Worm (Caenorhabditis elegans) whole organism, late embryonic: Measurements from ENCODE around the gene ZK180.5.

ENCODE experiments used
- ceh-24 ChIP-seq: sonication (generic microtip); optimal IDR thresholded peaks from 2 replicates; lab custom pipeline; 2016; ENCODE audit warnings: mild to moderate bottlenecking, missing genetic modification characterization, missing compliant biosample characterization
- ets-4 ChIP-seq: sonication (generic microtip); optimal IDR thresholded peaks from 2 replicates; lab custom pipeline; 2016; ENCODE audit warnings: missing genetic modification characterization, missing compliant biosample characterization
- fkh-10 ChIP-seq: fragments of 150-350 bp; optimal IDR thresholded peaks from 2 replicates; lab custom pipeline; 2014; ENCODE audit warnings: missing biosample characterization, missing genetic modification reagents, missing genetic modification characterization
- nhr-11 ChIP-seq: fragments of 150-350 bp; optimal IDR thresholded peaks from 2 replicates; lab custom pipeline; 2014; ENCODE audit warnings: missing biosample characterization, missing genetic modification characterization
- pha-4 ChIP-seq: fragments of 150-350 bp; optimal IDR thresholded peaks from 2 replicates; lab custom pipeline; 2018; ENCODE audit warnings: missing biosample characterization, missing genetic modification reagents, missing genetic modification characterization
- sox-4 ChIP-seq: sonication (generic microtip); optimal IDR thresholded peaks from 2 replicates; lab custom pipeline; 2017; ENCODE audit warnings: mild to moderate bottlenecking, missing genetic modification characterization, inconsistent platforms, missing compliant biosample characterization

DNA sequence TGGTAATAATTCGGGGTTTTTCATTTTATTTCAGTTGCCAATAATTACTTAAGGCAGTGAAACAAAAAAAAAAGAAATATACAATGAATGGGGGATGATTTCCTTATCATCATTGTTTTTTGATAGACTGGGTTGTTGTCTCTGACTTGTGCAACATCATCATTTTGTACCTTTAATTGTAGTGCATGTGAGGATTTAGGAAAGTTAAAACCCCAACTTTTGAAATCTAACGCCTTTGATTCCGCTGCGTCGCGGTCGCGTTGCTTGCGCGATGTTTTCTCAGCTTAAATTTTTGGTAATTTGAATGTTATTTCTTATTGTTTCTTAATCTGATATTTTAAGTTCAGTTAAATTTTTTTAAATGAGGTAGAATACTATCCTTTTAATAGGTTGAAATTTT is 28.9 kb upstream of the ZK180.5 start, which contains the start of gene ZK185.5:
- TF ChIP-seq ets-4 (tag; lab: Kevin White, UChicago) (no peak), pha-4 (tag; lab: Kevin White, UChicago) (no peak), sox-4 (tag; lab: Kevin White, UChicago) (no peak), ceh-24 (no peak), nhr-11 (tag; lab: Kevin White, UChicago) (no peak), fkh-10 (GFP tag; lab: Kevin White, UChicago) (no peak)
